Fruit fly (Drosophila melanogaster) whole organism, prepupa: ENCODE measurements around the gene CG8814.

Source experiments
- Blimp-1 ChIP-seq: fragments of 200-800 bp; sonication (Bioruptor generic); optimal IDR thresholded peaks from 3 replicates; lab custom pipeline; 2017; ENCODE audit warnings: missing biosample characterization, missing genetic modification characterization, mild to moderate bottlenecking, moderate library complexity, missing genetic modification reagents
- CG10669 ChIP-seq: fragments of 200-800 bp; sonication (Bioruptor generic); optimal IDR thresholded peaks from 3 replicates; lab custom pipeline; 2018; ENCODE audit warnings: missing biosample characterization, mild to moderate bottlenecking, missing genetic modification characterization, moderate library complexity
- CG11294 ChIP-seq: fragments of 200-800 bp; sonication (Bioruptor generic); IDR thresholded peaks from 2 replicates; pipeline ENCODE4 v1.3.6; 2022; ENCODE audit warnings: missing biosample characterization, missing genetic modification characterization
- CG11762 ChIP-seq: fragments of 200-800 bp; sonication (Bioruptor generic); optimal IDR thresholded peaks from 3 replicates; lab custom pipeline; 2016; ENCODE audit warnings: missing biosample characterization, missing genetic modification characterization; ENCODE audit not compliant: insufficient read depth
- CG11902 ChIP-seq: fragments of 200-800 bp; sonication (Bioruptor generic); optimal IDR thresholded peaks from 3 replicates; lab custom pipeline; 2016; ENCODE audit warnings: missing biosample characterization, missing genetic modification characterization
- CG1621 ChIP-seq: fragments of 200-800 bp; sonication (Bioruptor generic); optimal IDR thresholded peaks from 3 replicates; lab custom pipeline; 2018; ENCODE audit warnings: missing biosample characterization, mild to moderate bottlenecking, missing genetic modification characterization
- CG16779 ChIP-seq: fragments of 200-800 bp; sonication (Bioruptor generic); optimal IDR thresholded peaks from 3 replicates; lab custom pipeline; 2017; ENCODE audit warnings: missing biosample characterization, mild to moderate bottlenecking, missing genetic modification characterization
- CG3032 ChIP-seq: fragments of 200-800 bp; optimal IDR thresholded peaks from 2 replicates; lab custom pipeline; 2019; ENCODE audit warnings: missing biosample characterization, mild to moderate bottlenecking, missing genetic modification characterization, moderate library complexity
- CG31627 ChIP-seq: fragments of 200-800 bp; sonication (Bioruptor generic); optimal IDR thresholded peaks from 3 replicates; lab custom pipeline; 2016; ENCODE audit warnings: missing biosample characterization, missing genetic modification characterization
- CG32006 ChIP-seq: fragments of 200-800 bp; sonication (Bioruptor generic); optimal IDR thresholded peaks from 3 replicates; lab custom pipeline; 2017; ENCODE audit warnings: missing biosample characterization, mild to moderate bottlenecking, missing genetic modification characterization
- CG3919 ChIP-seq: fragments of 200-800 bp; sonication (Bioruptor generic); optimal IDR thresholded peaks from 3 replicates; lab custom pipeline; 2016; ENCODE audit warnings: missing biosample characterization, missing genetic modification characterization
- CG4318 ChIP-seq: fragments of 200-800 bp; sonication (Bioruptor generic); optimal IDR thresholded peaks from 3 replicates; lab custom pipeline; 2017; ENCODE audit warnings: missing biosample characterization, mild to moderate bottlenecking, missing genetic modification characterization
- CG6163 ChIP-seq: fragments of 200-800 bp; sonication (Bioruptor generic); IDR thresholded peaks from 3 replicates; pipeline ENCODE4 v1.3.6; 2022; ENCODE audit warnings: missing biosample characterization, missing genetic modification characterization
- CG6276 ChIP-seq: fragments of 200-800 bp; sonication (Bioruptor generic); optimal IDR thresholded peaks from 2 replicates; lab custom pipeline; 2017; ENCODE audit warnings: missing biosample characterization, mild to moderate bottlenecking, missing genetic modification characterization
- CG6854 ChIP-seq: fragments of 200-800 bp; sonication (Bioruptor generic); optimal IDR thresholded peaks from 2 replicates; lab custom pipeline; 2017; ENCODE audit warnings: missing biosample characterization, mild to moderate bottlenecking, missing genetic modification characterization
- CG7368 ChIP-seq: fragments of 200-800 bp; sonication (Bioruptor generic); optimal IDR thresholded peaks from 3 replicates; lab custom pipeline; 2016; ENCODE audit warnings: missing biosample characterization, missing genetic modification characterization
- CG8119 ChIP-seq: fragments of 200-800 bp; sonication (Bioruptor generic); IDR thresholded peaks from 3 replicates; pipeline ENCODE4 v1.3.6; 2022; ENCODE audit warnings: missing biosample characterization, missing genetic modification characterization
- CG8319 ChIP-seq: fragments of 200-800 bp; sonication (Bioruptor generic); optimal IDR thresholded peaks from 3 replicates; lab custom pipeline; 2016; ENCODE audit warnings: missing biosample characterization, missing genetic modification characterization
- CG9139 ChIP-seq: fragments of 200-800 bp; sonication (Bioruptor generic); optimal IDR thresholded peaks from 3 replicates; lab custom pipeline; 2017; ENCODE audit warnings: missing biosample characterization, mild to moderate bottlenecking, missing genetic modification characterization
- Eip75B ChIP-seq: fragments of 200-800 bp; sonication (Bioruptor generic); optimal IDR thresholded peaks from 3 replicates; lab custom pipeline; 2016; ENCODE audit warnings: missing biosample characterization, missing genetic modification characterization
- Eip78C ChIP-seq: fragments of 200-800 bp; sonication (Bioruptor generic); peaks from one replicate; lab custom pipeline; 2016; ENCODE audit warnings: missing biosample characterization, missing genetic modification characterization
- Eip93F ChIP-seq: fragments of 200-800 bp; sonication (Bioruptor generic); optimal IDR thresholded peaks from 2 replicates; lab custom pipeline; 2016; ENCODE audit warnings: missing biosample characterization, mild to moderate bottlenecking, missing genetic modification characterization
- Ets96B ChIP-seq: fragments of 200-800 bp; optimal IDR thresholded peaks from 2 replicates; lab custom pipeline; 2019; ENCODE audit warnings: missing biosample characterization, mild to moderate bottlenecking, missing genetic modification characterization, moderate library complexity
- Gug ChIP-seq: fragments of 200-800 bp; sonication (Bioruptor generic); IDR thresholded peaks from 2 replicates; pipeline ENCODE4 v1.3.6; 2022; ENCODE audit warnings: missing biosample characterization, missing genetic modification characterization
- Hr38 ChIP-seq: sonication (Bioruptor generic); optimal IDR thresholded peaks from 2 replicates; lab custom pipeline; 2016; ENCODE audit warnings: missing biosample characterization, missing genetic modification characterization
- Hr39 ChIP-seq: fragments of 200-800 bp; sonication (Bioruptor generic); optimal IDR thresholded peaks from 2 replicates; lab custom pipeline; 2016; ENCODE audit warnings: missing biosample characterization, missing genetic modification characterization
- Hr4 ChIP-seq: fragments of 200-800 bp; sonication (Bioruptor generic); optimal IDR thresholded peaks from 3 replicates; lab custom pipeline; 2016; ENCODE audit warnings: missing biosample characterization, missing genetic modification characterization
- Lpt ChIP-seq: fragments of 200-800 bp; sonication (Bioruptor generic); optimal IDR thresholded peaks from 3 replicates; lab custom pipeline; 2016; ENCODE audit warnings: missing biosample characterization, missing genetic modification characterization
- Smox ChIP-seq: fragments of 200-800 bp; sonication (Bioruptor generic); optimal IDR thresholded peaks from 3 replicates; lab custom pipeline; 2016; ENCODE audit warnings: missing biosample characterization, missing genetic modification characterization
- Sox102F ChIP-seq: fragments of 200-800 bp; sonication (Bioruptor generic); optimal IDR thresholded peaks from 2 replicates; lab custom pipeline; 2016; ENCODE audit warnings: missing biosample characterization, mild to moderate bottlenecking, missing genetic modification characterization
- Sox15 ChIP-seq: fragments of 200-800 bp; sonication (Bioruptor generic); optimal IDR thresholded peaks from 3 replicates; lab custom pipeline; 2016; ENCODE audit warnings: missing biosample characterization, missing genetic modification characterization
- achi ChIP-seq: fragments of 200-800 bp; sonication (Bioruptor generic); optimal IDR thresholded peaks from 3 replicates; lab custom pipeline; 2016; ENCODE audit warnings: missing biosample characterization, missing genetic modification characterization
- acj6 ChIP-seq: fragments of 200-800 bp; sonication (Bioruptor generic); optimal IDR thresholded peaks from 3 replicates; lab custom pipeline; 2016; ENCODE audit warnings: missing biosample characterization, missing genetic modification characterization
- dac ChIP-seq: fragments of 200-800 bp; sonication (Bioruptor generic); optimal IDR thresholded peaks from 2 replicates; lab custom pipeline; 2017; ENCODE audit warnings: missing biosample characterization, mild to moderate bottlenecking, missing genetic modification characterization
- eg ChIP-seq: fragments of 200-800 bp; sonication (Bioruptor generic); IDR thresholded peaks from 3 replicates; pipeline ENCODE4 v1.3.6; 2022; ENCODE audit warnings: missing biosample characterization, missing genetic modification characterization
- fd59A ChIP-seq: fragments of 200-800 bp; sonication (Bioruptor generic); optimal IDR thresholded peaks from 2 replicates; lab custom pipeline; 2017; ENCODE audit warnings: missing biosample characterization, mild to moderate bottlenecking, missing genetic modification characterization, missing genetic modification reagents
- fd85E ChIP-seq: fragments of 200-800 bp; sonication (Bioruptor generic); optimal IDR thresholded peaks from 3 replicates; lab custom pipeline; 2016; ENCODE audit warnings: missing biosample characterization, missing genetic modification characterization
- fkh ChIP-seq: fragments of 200-800 bp; sonication (Bioruptor generic); optimal IDR thresholded peaks from 3 replicates; lab custom pipeline; 2017; ENCODE audit warnings: missing biosample characterization, mild to moderate bottlenecking, missing genetic modification characterization, moderate library complexity
- lz ChIP-seq: fragments of 200-800 bp; sonication (Bioruptor generic); optimal IDR thresholded peaks from 3 replicates; lab custom pipeline; 2016; ENCODE audit warnings: missing biosample characterization, missing genetic modification characterization
- net ChIP-seq: fragments of 200-800 bp; sonication (Bioruptor generic); optimal IDR thresholded peaks from 3 replicates; lab custom pipeline; 2016; ENCODE audit warnings: missing biosample characterization, missing genetic modification characterization
- pdm3 ChIP-seq: fragments of 200-800 bp; sonication (Bioruptor generic); optimal IDR thresholded peaks from 3 replicates; lab custom pipeline; 2016; ENCODE audit warnings: missing biosample characterization, missing genetic modification characterization
- salr ChIP-seq, 2 experiments: fragments of 200-800 bp; sonication (Bioruptor generic); optimal IDR thresholded peaks; 3 replicates each; lab custom pipeline; 2016 to 2018; ENCODE audit warnings: missing biosample characterization in 2 of 2, missing genetic modification characterization in 2 of 2, mild to moderate bottlenecking in 1 of 2
- spab ChIP-seq: fragments of 200-800 bp; sonication (Bioruptor generic); optimal IDR thresholded peaks from 2 replicates; lab custom pipeline; 2017; ENCODE audit warnings: missing biosample characterization, mild to moderate bottlenecking, missing genetic modification characterization, missing genetic modification reagents
- ss ChIP-seq, 2 experiments: fragments of 200-800 bp; sonication (Bioruptor generic); optimal IDR thresholded peaks; 2 replicates in 1 of 2; 3 replicates in 1 of 2; lab custom pipeline; 2017 to 2018; ENCODE audit warnings: mild to moderate bottlenecking in 2 of 2, missing biosample characterization in 2 of 2, missing genetic modification characterization in 2 of 2, moderate library complexity in 1 of 2
- svp ChIP-seq: fragments of 200-800 bp; sonication (Bioruptor generic); peaks from one replicate; lab custom pipeline; 2016; ENCODE audit warnings: missing biosample characterization, missing genetic modification characterization
- topi ChIP-seq: fragments of 200-800 bp; sonication (Bioruptor generic); optimal IDR thresholded peaks from 3 replicates; lab custom pipeline; 2016; ENCODE audit warnings: missing biosample characterization, missing genetic modification characterization
- vri ChIP-seq: fragments of 200-800 bp; sonication (Bioruptor generic); optimal IDR thresholded peaks from 3 replicates; lab custom pipeline; 2016; ENCODE audit warnings: missing biosample characterization, mild to moderate bottlenecking, missing genetic modification characterization

CG8814 gene

DNA sequence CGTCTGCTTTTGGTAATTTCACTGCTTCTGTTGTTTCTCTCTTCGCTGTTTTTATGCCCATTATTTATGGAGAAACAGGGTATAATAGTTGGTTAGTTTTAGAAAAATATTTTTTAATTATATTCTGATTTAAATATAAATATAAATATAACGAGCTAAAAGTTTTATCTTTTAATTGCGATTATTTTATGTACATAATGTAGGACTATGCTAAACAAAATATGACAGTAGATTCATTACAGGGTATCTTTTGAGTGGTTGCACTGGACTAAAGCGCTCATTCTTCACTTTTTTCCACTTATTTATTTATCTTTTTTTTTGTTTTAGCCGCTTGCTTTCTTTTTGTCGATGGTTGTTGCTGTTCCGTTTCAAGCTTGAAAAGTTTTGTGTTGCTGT lies 30.4 kb downstream of the CG8814 start (continued):
- peak; percentile 54 for TF ChIP-seq CG11762 (GFP tag; lab: Kevin White, UChicago)
- TF ChIP-seq CG6163 (GFP tag; lab: Robert Waterston, UW), result peak; percentile 43; the same call in 2 of the 3 replicates
- peak; percentile 37 for TF ChIP-seq Ets96B
- peak; percentile 75 for TF ChIP-seq acj6 (GFP tag; lab: Kevin White, UChicago)
- no peak for TF ChIP-seq Hr38 (GFP tag; lab: Kevin White, UChicago)
- peak; percentile 34 for TF ChIP-seq Eip75B (GFP tag; lab: Kevin White, UChicago)
- peak; percentile 40 for TF ChIP-seq CG8319 (GFP tag; lab: Kevin White, UChicago)
- no peak for TF ChIP-seq fkh
- TF ChIP-seq pdm3 (GFP tag; lab: Kevin White, UChicago), result peak; percentile 64
- TF ChIP-seq Gug (GFP tag; lab: Robert Waterston, UW), result no peak
- peak; percentile 67 for TF ChIP-seq Sox15 (GFP tag; lab: Kevin White, UChicago)
- peak in 1 of 2 experiments; percentile 64 for TF ChIP-seq salr (GFP tag; optimal IDR thresholded peaks at IDR 0.05; lab: Kevin White, UChicago)
- no peak for TF ChIP-seq fd59A (GFP tag; lab: Kevin White, UChicago)
- TF ChIP-seq CG7368, result peak; percentile 57
- TF ChIP-seq CG8119 (GFP tag; lab: Robert Waterston, UW), result peak; percentile 80
- peak; percentile 29 for TF ChIP-seq lz (GFP tag; lab: Kevin White, UChicago)
- no peak for TF ChIP-seq Blimp-1 (GFP tag; lab: Kevin White, UChicago)
- TF ChIP-seq CG11902 (GFP tag; lab: Kevin White, UChicago), result peak; percentile 43
- TF ChIP-seq Sox102F (GFP tag; lab: Kevin White, UChicago), result peak; percentile 54
- TF ChIP-seq CG31627, result peak; percentile 48
- TF ChIP-seq Eip78C (GFP tag; lab: Kevin White, UChicago), result peak; percentile 90
- TF ChIP-seq CG11294, result peak; percentile 33; the same call in 1 of the 2 replicates
- peak; percentile 35 for TF ChIP-seq CG4318 (GFP tag; lab: Kevin White, UChicago)
- peak; percentile 37 for TF ChIP-seq CG3032 (tag; lab: Kevin White, UChicago)
- peak; percentile 64 for TF ChIP-seq CG3919
- peak; percentile 13 for TF ChIP-seq fd85E
- TF ChIP-seq CG1621, result no peak
- TF ChIP-seq CG9139, result no peak
- TF ChIP-seq Eip93F, result peak; percentile 25
- TF ChIP-seq achi (GFP tag; lab: Kevin White, UChicago), result peak; percentile 81
- peak; percentile 72 for TF ChIP-seq svp (GFP tag; lab: Kevin White, UChicago)
- peak; percentile 41 for TF ChIP-seq Hr39 (GFP tag; lab: Kevin White, UChicago)
- peak; percentile 12 for TF ChIP-seq dac (GFP tag; lab: Kevin White, UChicago)
- TF ChIP-seq Lpt (GFP tag; lab: Kevin White, UChicago), result peak; percentile 45
- peak; percentile 40 for TF ChIP-seq Smox (GFP tag; lab: Kevin White, UChicago)
- TF ChIP-seq CG6276 (GFP tag; lab: Kevin White, UChicago), result peak; percentile 36
- TF ChIP-seq CG32006 (GFP tag; lab: Kevin White, UChicago), result peak; percentile 79
- TF ChIP-seq Hr4, result peak; percentile 69
- TF ChIP-seq spab (GFP tag; lab: Kevin White, UChicago), result peak; percentile 41
- peak; percentile 58 for TF ChIP-seq topi (GFP tag; lab: Kevin White, UChicago)
- TF ChIP-seq eg (GFP tag; lab: Robert Waterston, UW), result peak; percentile 71
- TF ChIP-seq CG16779 (tag; lab: Kevin White, UChicago), result peak; percentile 7

DNA sequence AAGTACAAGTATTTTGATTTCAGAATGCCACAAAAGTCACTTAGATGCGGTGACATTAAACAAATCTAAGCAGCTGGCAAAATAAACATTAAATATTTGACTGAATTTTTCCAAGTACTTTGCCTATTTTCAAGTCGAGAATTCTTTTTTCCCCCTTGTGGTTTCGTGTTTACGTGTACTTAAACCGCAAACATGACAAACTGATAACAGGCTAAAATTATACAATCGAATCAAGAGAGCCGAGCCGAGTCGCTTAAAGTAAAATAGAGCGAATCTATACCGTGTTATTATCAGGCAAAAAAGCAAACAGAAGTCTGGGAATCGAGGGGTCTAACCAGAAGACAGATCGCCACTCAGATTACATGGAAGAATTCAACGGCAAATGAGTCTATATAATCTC lies 31.4 kb downstream of the CG8814 start:
- TF ChIP-seq CG8319 (GFP tag; lab: Kevin White, UChicago) (no peak), acj6 (GFP tag; lab: Kevin White, UChicago) (no peak), vri (peak; percentile 59), CG10669 (GFP tag; lab: Kevin White, UChicago) (no peak), Blimp-1 (GFP tag; lab: Kevin White, UChicago) (no peak), Lpt (GFP tag; lab: Kevin White, UChicago) (no peak), Ets96B (no peak), eg (GFP tag; lab: Robert Waterston, UW) (0 out of 3 replicates have a peak, but pooled peaks have one; percentile 25), fkh (peak; percentile 74), net (no peak), ss (GFP tag; optimal IDR thresholded peaks at IDR 0.05; lab: Kevin White, UChicago) (no peak), dac (GFP tag; lab: Kevin White, UChicago) (no peak), CG6854 (GFP tag; lab: Kevin White, UChicago) (no peak), Sox102F (GFP tag; lab: Kevin White, UChicago) (no peak), CG11762 (GFP tag; lab: Kevin White, UChicago) (no peak), Eip78C (GFP tag; lab: Kevin White, UChicago) (peak; percentile 12)
